Fruit fly (Drosophila melanogaster) Kc167 (cell line): ENCODE measurements around the gene CG43739.

Experiments used
- Myc ChIP-seq: fragments of >200 bp; optimal IDR thresholded peaks from 2 replicates; lab custom pipeline; 2017; ENCODE audit warnings: missing external identifiers
- Sin3A ChIP-seq: fragments of >200 bp; optimal IDR thresholded peaks from 2 replicates; lab custom pipeline; 2018; ENCODE audit warnings: missing external identifiers
- h ChIP-seq: fragments of >200 bp; optimal IDR thresholded peaks from 3 replicates; lab custom pipeline; 2018; ENCODE audit warnings: missing external identifiers
- insv ChIP-seq: fragments of >200 bp; optimal IDR thresholded peaks from 3 replicates; lab custom pipeline; 2018; ENCODE audit warnings: missing external identifiers
- psq ChIP-seq: fragments of >200 bp; optimal IDR thresholded peaks from 2 replicates; lab custom pipeline; 2017; ENCODE audit warnings: missing external identifiers
- ttk ChIP-seq: sonication (Bioruptor generic); optimal IDR thresholded peaks from 2 replicates; lab custom pipeline; 2017; ENCODE audit warnings: missing external identifiers

Gene CG43739

dm6 chr2L:20942206-20942863 is 23.6 kb upstream of the CG43739 start:
- TF ChIP-seq Sin3A (no peak), psq (lab: Kevin White, UChicago) (no peak), ttk (no peak), h (lab: Kevin White, UChicago) (no peak), insv (no peak), Myc (lab: Kevin White, UChicago) (no peak)

dm6 chr2L:20940738-20941137 is 22.0 kb upstream of the CG43739 start:
- no peak for TF ChIP-seq ttk
- no peak for TF ChIP-seq h (lab: Kevin White, UChicago)
- no peak for TF ChIP-seq Myc (lab: Kevin White, UChicago)
- TF ChIP-seq Sin3A = no peak
- TF ChIP-seq psq (lab: Kevin White, UChicago) = no peak
- no peak for TF ChIP-seq insv

DNA sequence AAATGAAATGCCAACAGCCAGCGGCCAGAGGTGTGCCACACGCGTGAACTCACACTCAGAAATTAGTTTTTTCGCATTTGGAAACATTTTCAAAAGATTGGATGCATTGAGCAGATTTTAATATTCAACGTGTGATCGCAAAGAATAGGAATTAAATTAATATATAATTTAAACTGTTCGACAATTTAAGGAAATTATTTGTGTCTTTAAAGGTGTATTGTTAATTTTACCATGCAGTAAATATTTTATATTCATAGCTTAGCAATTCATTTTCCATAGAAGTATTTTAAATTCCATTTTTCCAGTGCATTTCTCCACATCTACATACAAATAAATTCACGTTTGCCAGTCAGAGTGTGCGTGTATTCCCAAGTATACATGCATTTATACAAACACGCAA is 20.9 kb upstream of the CG43739 start:
- no peak for TF ChIP-seq insv
- no peak for TF ChIP-seq h (lab: Kevin White, UChicago)
- no peak for TF ChIP-seq Sin3A
- TF ChIP-seq ttk = no peak
- no peak for TF ChIP-seq Myc (lab: Kevin White, UChicago)
- no peak for TF ChIP-seq psq (lab: Kevin White, UChicago)

dm6 chr2L:20937395-20937794 is 18.7 kb upstream of the CG43739 start:
- TF ChIP-seq psq (lab: Kevin White, UChicago) (no peak), h (lab: Kevin White, UChicago) (no peak), Myc (lab: Kevin White, UChicago) (no peak), ttk (no peak), Sin3A (no peak), insv (no peak)

dm6 chr2L:20936420-20936819 is 17.7 kb upstream of the CG43739 start:
- TF ChIP-seq h (lab: Kevin White, UChicago) (no peak), psq (lab: Kevin White, UChicago) (no peak), Myc (lab: Kevin White, UChicago) (no peak), ttk (no peak), insv (no peak), Sin3A (no peak)

- TF ChIP-seq insv = no peak
- no peak for TF ChIP-seq psq (lab: Kevin White, UChicago)
- no peak for TF ChIP-seq Sin3A
- TF ChIP-seq ttk = no peak
- TF ChIP-seq Myc (lab: Kevin White, UChicago) = no peak
- no peak for TF ChIP-seq h (lab: Kevin White, UChicago)
These were observed 17.3 kb upstream of the CG43739 start for dm6 chr2L:20936061-20936390.

DNA sequence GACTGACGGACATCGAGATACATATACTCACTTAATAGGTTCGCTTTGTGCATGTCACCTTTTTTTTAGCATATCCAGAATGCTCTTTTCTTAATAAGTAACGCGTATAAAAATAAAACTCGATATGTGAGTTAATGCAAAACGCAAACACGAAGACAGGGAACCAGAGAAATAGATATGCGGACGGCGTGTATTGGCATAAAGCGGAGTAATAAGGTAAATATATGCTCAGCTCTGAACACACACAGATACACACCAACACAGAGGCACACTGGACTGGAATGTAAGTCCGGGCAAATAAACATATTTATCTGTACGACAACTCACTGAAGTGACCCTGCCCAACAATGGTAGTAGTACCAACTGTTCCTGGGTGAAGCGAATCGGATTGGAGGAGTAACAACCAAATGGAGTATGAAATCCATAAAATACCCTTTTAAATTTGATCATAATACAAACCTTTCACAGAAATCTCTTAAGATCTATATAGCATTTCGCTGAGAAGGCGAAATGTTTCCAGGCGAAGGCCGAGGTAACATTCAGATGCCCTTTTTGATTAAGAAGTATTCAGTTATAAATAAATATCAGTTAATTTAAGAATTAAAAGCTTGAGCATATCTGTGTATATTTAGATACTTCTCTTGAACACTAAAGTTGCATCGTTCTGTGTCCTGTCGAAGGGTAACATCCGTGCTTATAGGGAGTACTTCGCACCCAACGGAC is 16.8 kb upstream of the CG43739 start:
- TF ChIP-seq Sin3A (no peak), psq (lab: Kevin White, UChicago) (no peak), h (lab: Kevin White, UChicago) (no peak), Myc (lab: Kevin White, UChicago) (no peak), ttk (no peak), insv (no peak)

dm6 chr2L:20934678-20935077 is 15.9 kb upstream of the CG43739 start:
- TF ChIP-seq Myc (lab: Kevin White, UChicago) = no peak

dm6 chr2L:20934013-20934412 is 15.3 kb upstream of the CG43739 start, which contains the start of gene CG9270:
Gene CG9270, minus strand, starts transcription at chr2L:20934113.
- TF ChIP-seq h (lab: Kevin White, UChicago) = no peak
- no peak for TF ChIP-seq insv
- no peak for TF ChIP-seq ttk
- no peak for TF ChIP-seq Myc (lab: Kevin White, UChicago)
- TF ChIP-seq psq (lab: Kevin White, UChicago) = no peak
- TF ChIP-seq Sin3A = no peak

DNA sequence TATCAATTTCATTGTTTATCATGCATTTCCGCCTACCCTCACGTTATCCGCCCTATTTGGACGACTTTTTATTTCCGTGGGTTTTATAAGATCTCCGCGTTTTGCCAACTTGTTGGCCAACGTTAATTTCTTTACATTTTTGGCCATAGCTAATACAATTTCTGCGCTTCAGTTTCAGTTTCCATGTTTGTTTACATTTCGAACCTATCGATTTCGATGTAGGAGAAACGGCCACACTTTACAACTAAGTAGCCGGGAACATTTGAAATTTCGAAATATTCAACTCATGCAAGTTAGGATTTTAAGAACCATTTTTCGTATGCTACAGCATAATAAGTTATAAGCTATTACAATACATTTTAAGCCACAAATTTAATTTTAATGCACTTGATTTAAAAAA is 8.9 kb upstream of the CG43739 start, which contains the start of gene Nthl1:
Nthl1 (minus strand) TSS at position 208 of the 400 bp plus-strand sequence.
- no peak for TF ChIP-seq ttk
- TF ChIP-seq insv = no peak
- TF ChIP-seq psq (lab: Kevin White, UChicago) = no peak
- TF ChIP-seq Myc (lab: Kevin White, UChicago) = no peak
- no peak for TF ChIP-seq Sin3A
- TF ChIP-seq h (lab: Kevin White, UChicago) = no peak

- no peak for TF ChIP-seq Sin3A
- no peak for TF ChIP-seq ttk
- no peak for TF ChIP-seq insv
- no peak for TF ChIP-seq Myc (lab: Kevin White, UChicago)
- TF ChIP-seq h (lab: Kevin White, UChicago) = no peak
- no peak for TF ChIP-seq psq (lab: Kevin White, UChicago)
These were observed 7.2 kb upstream of the CG43739 start, which contains the start of gene RPA2 for dm6 chr2L:20925975-20926374. Gene RPA2, minus strand, starts transcription at chr2L:20926147.

- TF ChIP-seq psq (lab: Kevin White, UChicago) (no peak), h (lab: Kevin White, UChicago) (no peak), insv (no peak), Myc (lab: Kevin White, UChicago) (no peak), Sin3A (no peak), ttk (no peak)
These were observed 4.4 kb upstream of the CG43739 start for dm6 chr2L:20923088-20923571.
